Worm (Caenorhabditis elegans) whole organism, late embryonic: ENCODE results near the gene sulp-2.

ENCODE experiments used
- ceh-30 ChIP-seq: fragments of 150-350 bp; optimal IDR thresholded peaks from 2 replicates; lab custom pipeline; 2014; ENCODE audit warnings: missing biosample characterization, missing genetic modification characterization
- ceh-6 ChIP-seq: fragments of 200-800 bp; sonication (Bioruptor generic); optimal IDR thresholded peaks from 2 replicates; lab custom pipeline; 2018; ENCODE audit warnings: mild to moderate bottlenecking, missing genetic modification characterization, missing compliant biosample characterization
- npax-4 ChIP-seq: sonication (generic microtip); optimal IDR thresholded peaks from 2 replicates; lab custom pipeline; 2016; ENCODE audit warnings: missing genetic modification characterization, missing compliant biosample characterization
- odd-2 ChIP-seq: sonication (generic microtip); optimal IDR thresholded peaks from 2 replicates; lab custom pipeline; 2017; ENCODE audit warnings: antibody characterized with exemption, mild to moderate bottlenecking, missing genetic modification characterization, missing compliant biosample characterization

sulp-2 gene

ce11 chrX:5547828-5548227 lies 51.3 kb downstream of the sulp-2 start:
- TF ChIP-seq ceh-30 (no peak), odd-2 (tag; lab: Kevin White, UChicago) (no peak), ceh-6 (no peak), npax-4 (tag; lab: Kevin White, UChicago) (no peak)
